Worm (Caenorhabditis elegans) whole organism, mixed stage, embryonic: ENCODE results near the gene lgmn-1.

ENCODE experiments used
- M03D4.4 ChIP-seq: sonication (generic microtip); optimal IDR thresholded peaks from 2 replicates; lab custom pipeline; 2017; ENCODE audit warnings: mild to moderate bottlenecking, missing genetic modification characterization, missing compliant biosample characterization
- bed-3 ChIP-seq: fragments of 200-800 bp; sonication (Bioruptor generic); optimal IDR thresholded peaks from 3 replicates; lab custom pipeline; 2018; ENCODE audit warnings: mild to moderate bottlenecking, missing genetic modification characterization, moderate library complexity, missing compliant biosample characterization
- blmp-1 ChIP-seq: fragments of 150-350 bp; optimal IDR thresholded peaks from 2 replicates; lab custom pipeline; 2014; ENCODE audit warnings: missing biosample characterization, missing genetic modification characterization
- ceh-39 ChIP-seq: fragments of 150-350 bp; optimal IDR thresholded peaks from 2 replicates; lab custom pipeline; 2014; ENCODE audit warnings: missing biosample characterization, missing genetic modification characterization
- ceh-43 ChIP-seq: fragments of 200-800 bp; sonication (Bioruptor generic); optimal IDR thresholded peaks from 2 replicates; lab custom pipeline; 2018; ENCODE audit warnings: mild to moderate bottlenecking, missing genetic modification characterization, moderate library complexity, missing compliant biosample characterization
- ceh-83 ChIP-seq: fragments of 200-800 bp; sonication (Bioruptor generic); optimal IDR thresholded peaks from 2 replicates; lab custom pipeline; 2018; ENCODE audit warnings: mild to moderate bottlenecking, missing genetic modification characterization, missing compliant biosample characterization
- ces-1 ChIP-seq: fragments of 150-350 bp; optimal IDR thresholded peaks from 2 replicates; lab custom pipeline; 2014; ENCODE audit warnings: missing biosample characterization, missing genetic modification reagents, missing genetic modification characterization
- cnd-1 ChIP-seq: fragments of 200-800 bp; sonication (Bioruptor generic); optimal IDR thresholded peaks from 2 replicates; lab custom pipeline; 2018; ENCODE audit warnings: mild to moderate bottlenecking, missing genetic modification characterization, missing compliant biosample characterization
- drap-1 ChIP-seq: fragments of 200-800 bp; sonication (Bioruptor generic); optimal IDR thresholded peaks from 3 replicates; lab custom pipeline; 2018; ENCODE audit warnings: mild to moderate bottlenecking, missing genetic modification characterization, missing compliant biosample characterization
- elt-1 ChIP-seq: sonication (generic microtip); optimal IDR thresholded peaks from 2 replicates; lab custom pipeline; 2017; ENCODE audit warnings: missing genetic modification characterization, mild to moderate bottlenecking, missing compliant biosample characterization, antibody characterized with exemption, moderate library complexity, borderline replicate concordance; ENCODE audit not compliant: insufficient read depth
- elt-3 ChIP-seq: fragments of 150-350 bp; optimal IDR thresholded peaks from 2 replicates; lab custom pipeline; 2014; ENCODE audit warnings: missing biosample characterization, missing genetic modification characterization
- flh-1 ChIP-seq: fragments of 200-800 bp; sonication (Bioruptor generic); optimal IDR thresholded peaks from 2 replicates; lab custom pipeline; 2018; ENCODE audit warnings: mild to moderate bottlenecking, missing genetic modification characterization, moderate library complexity, missing compliant biosample characterization
- ham-2 ChIP-seq: fragments of 200-800 bp; sonication (Bioruptor generic); optimal IDR thresholded peaks from 2 replicates; lab custom pipeline; 2018; ENCODE audit warnings: mild to moderate bottlenecking, missing genetic modification characterization, missing compliant biosample characterization
- hlh-1 ChIP-seq: fragments of 150-350 bp; optimal IDR thresholded peaks from 2 replicates; lab custom pipeline; 2014; ENCODE audit warnings: missing biosample characterization, missing genetic modification reagents, missing genetic modification characterization
- lin-13 ChIP-seq: fragments of 150-350 bp; optimal IDR thresholded peaks from 2 replicates; lab custom pipeline; 2014; ENCODE audit warnings: missing biosample characterization, missing genetic modification characterization
- lin-32 ChIP-seq: fragments of 200-800 bp; sonication (Bioruptor generic); optimal IDR thresholded peaks from 2 replicates; lab custom pipeline; 2018; ENCODE audit warnings: mild to moderate bottlenecking, missing genetic modification characterization, missing compliant biosample characterization
- lsy-2 ChIP-seq: fragments of 150-350 bp; optimal IDR thresholded peaks from 2 replicates; lab custom pipeline; 2014; ENCODE audit warnings: missing biosample characterization, missing genetic modification characterization
- mab-5 ChIP-seq: fragments of 150-350 bp; optimal IDR thresholded peaks from 2 replicates; lab custom pipeline; 2014; ENCODE audit warnings: missing biosample characterization, missing genetic modification characterization
- mep-1 ChIP-seq: fragments of 150-350 bp; optimal IDR thresholded peaks from 2 replicates; lab custom pipeline; 2017; ENCODE audit warnings: missing biosample characterization, missing genetic modification reagents, missing genetic modification characterization, inconsistent platforms
- mls-2 ChIP-seq: sonication (generic microtip); optimal IDR thresholded peaks from 2 replicates; lab custom pipeline; 2016; ENCODE audit warnings: mild to moderate bottlenecking, missing genetic modification characterization, moderate library complexity, missing compliant biosample characterization
- nhr-12 ChIP-seq: fragments of 150-350 bp; optimal IDR thresholded peaks from 2 replicates; lab custom pipeline; 2014; ENCODE audit warnings: missing biosample characterization, missing genetic modification characterization
- nhr-2 ChIP-seq: fragments of 150-350 bp; optimal IDR thresholded peaks from 2 replicates; lab custom pipeline; 2014; ENCODE audit warnings: missing biosample characterization, missing genetic modification characterization
- nhr-237 ChIP-seq: fragments of 150-350 bp; optimal IDR thresholded peaks from 2 replicates; lab custom pipeline; 2014; ENCODE audit warnings: missing biosample characterization, missing genetic modification characterization
- nhr-28 ChIP-seq: fragments of 150-350 bp; optimal IDR thresholded peaks from 2 replicates; lab custom pipeline; 2014; ENCODE audit warnings: missing biosample characterization, missing genetic modification characterization
- nhr-76 ChIP-seq: sonication (generic microtip); optimal IDR thresholded peaks from 2 replicates; lab custom pipeline; 2017; ENCODE audit warnings: missing biosample characterization, missing genetic modification characterization
- pha-4 ChIP-seq: fragments of 150-350 bp; optimal IDR thresholded peaks from 2 replicates; lab custom pipeline; 2018; ENCODE audit warnings: missing biosample characterization, missing genetic modification reagents, missing genetic modification characterization
- sem-2 ChIP-seq: fragments of 200-800 bp; sonication (Bioruptor generic); optimal IDR thresholded peaks from 2 replicates; lab custom pipeline; 2018; ENCODE audit warnings: mild to moderate bottlenecking, missing genetic modification characterization, missing compliant biosample characterization
- snpc-4 ChIP-seq: fragments of 150-350 bp; optimal IDR thresholded peaks from 2 replicates; lab custom pipeline; 2014; ENCODE audit warnings: missing biosample characterization, missing genetic modification characterization
- sptf-1 ChIP-seq: sonication (generic microtip); optimal IDR thresholded peaks from 2 replicates; lab custom pipeline; 2017; ENCODE audit warnings: mild to moderate bottlenecking, missing genetic modification characterization, moderate library complexity, missing compliant biosample characterization
- tbx-8 ChIP-seq: fragments of 200-800 bp; sonication (Bioruptor generic); optimal IDR thresholded peaks from 2 replicates; lab custom pipeline; 2018; ENCODE audit warnings: mild to moderate bottlenecking, missing genetic modification characterization, moderate library complexity, missing compliant biosample characterization
- unc-120 ChIP-seq: sonication (generic microtip); optimal IDR thresholded peaks from 2 replicates; lab custom pipeline; 2017; ENCODE audit warnings: missing genetic modification characterization, missing compliant biosample characterization; ENCODE audit not compliant: poor library complexity, severe bottlenecking
- unc-39 ChIP-seq: fragments of 150-350 bp; optimal IDR thresholded peaks from 2 replicates; lab custom pipeline; 2014; ENCODE audit warnings: missing biosample characterization, missing genetic modification characterization
- unc-62 ChIP-seq: fragments of 150-350 bp; optimal IDR thresholded peaks from 2 replicates; lab custom pipeline; 2014; ENCODE audit warnings: missing biosample characterization, missing genetic modification reagents, missing genetic modification characterization
- zip-8 ChIP-seq: fragments of 150-350 bp; optimal IDR thresholded peaks from 2 replicates; lab custom pipeline; 2014; ENCODE audit warnings: missing biosample characterization, missing genetic modification characterization
- ztf-11 ChIP-seq: fragments of 150-350 bp; optimal IDR thresholded peaks from 2 replicates; lab custom pipeline; 2014; ENCODE audit warnings: missing biosample characterization, missing genetic modification characterization

Gene lgmn-1

ce11 chrV:12512773-12513172, at the start of gene lgmn-1, which contains the start of gene T28H10.2:
Gene lgmn-1 (plus strand): TSS chrV:12513056.
Gene T28H10.2 (minus strand): TSS chrV:12512949.
- no peak for TF ChIP-seq ceh-43
- TF ChIP-seq M03D4.4 (tag; lab: Kevin White, UChicago) = no peak
- no peak for TF ChIP-seq unc-120 (tag; lab: Kevin White, UChicago)
- no peak for TF ChIP-seq nhr-2 (tag; lab: Kevin White, UChicago)
- TF ChIP-seq ceh-39 (tag; lab: Kevin White, UChicago) = no peak
- TF ChIP-seq zip-8 = no peak
- no peak for TF ChIP-seq drap-1 (GFP tag; lab: Kevin White, UChicago)
- TF ChIP-seq ham-2 (GFP tag; lab: Kevin White, UChicago) = no peak
- TF ChIP-seq unc-62 (GFP tag; lab: Kevin White, UChicago) = no peak
- no peak for TF ChIP-seq elt-3 (tag; lab: Kevin White, UChicago)
- TF ChIP-seq mep-1 = no peak
- no peak for TF ChIP-seq nhr-28 (tag; lab: Kevin White, UChicago)
- TF ChIP-seq nhr-12 (tag; lab: Kevin White, UChicago) = no peak
- TF ChIP-seq nhr-237 (tag; lab: Kevin White, UChicago) = no peak
- no peak for TF ChIP-seq lsy-2 (tag; lab: Kevin White, UChicago)
- TF ChIP-seq mls-2 (tag; lab: Kevin White, UChicago) = no peak
- no peak for TF ChIP-seq lin-32 (GFP tag; lab: Kevin White, UChicago)

- TF ChIP-seq nhr-12 (tag; lab: Kevin White, UChicago) (no peak), zip-8 (no peak), sem-2 (GFP tag; lab: Kevin White, UChicago) (no peak), mep-1 (peak; percentile 66), drap-1 (GFP tag; lab: Kevin White, UChicago) (peak; percentile 1), lin-13 (no peak), ceh-39 (tag; lab: Kevin White, UChicago) (no peak), ceh-83 (GFP tag; lab: Kevin White, UChicago) (no peak), ceh-43 (no peak), nhr-2 (tag; lab: Kevin White, UChicago) (no peak), hlh-1 (peak; percentile 49), sptf-1 (peak; percentile 26), flh-1 (GFP tag; lab: Kevin White, UChicago) (no peak), blmp-1 (no peak), mls-2 (tag; lab: Kevin White, UChicago) (peak; percentile 25), M03D4.4 (tag; lab: Kevin White, UChicago) (peak; percentile 38), elt-1 (tag; lab: Kevin White, UChicago) (no peak), mab-5 (tag; lab: Kevin White, UChicago) (no peak), nhr-237 (tag; lab: Kevin White, UChicago) (no peak), tbx-8 (no peak), unc-62 (GFP tag; lab: Kevin White, UChicago) (peak; percentile 93), nhr-28 (tag; lab: Kevin White, UChicago) (no peak), snpc-4 (tag; lab: Kevin White, UChicago) (no peak), cnd-1 (tag; lab: Kevin White, UChicago) (no peak), lin-32 (GFP tag; lab: Kevin White, UChicago) (no peak), elt-3 (tag; lab: Kevin White, UChicago) (no peak), ces-1 (GFP tag; lab: Kevin White, UChicago) (peak; percentile 83), unc-39 (tag; lab: Kevin White, UChicago) (peak; percentile 18), lsy-2 (tag; lab: Kevin White, UChicago) (peak; percentile 20), unc-120 (tag; lab: Kevin White, UChicago) (peak; percentile 87), ham-2 (GFP tag; lab: Kevin White, UChicago) (no peak), pha-4 (peak; percentile 62), nhr-76 (no peak), bed-3 (GFP tag; lab: Kevin White, UChicago) (no peak), ztf-11 (tag; lab: Kevin White, UChicago) (peak; percentile 61)
Observed at ce11 chrV:12465399-12465798, 47.5 kb upstream of the lgmn-1 start.

- no peak for TF ChIP-seq nhr-76
- TF ChIP-seq nhr-12 (tag; lab: Kevin White, UChicago) = no peak
- no peak for TF ChIP-seq mls-2 (tag; lab: Kevin White, UChicago)
- no peak for TF ChIP-seq bed-3 (GFP tag; lab: Kevin White, UChicago)
- no peak for TF ChIP-seq elt-1 (tag; lab: Kevin White, UChicago)
- no peak for TF ChIP-seq zip-8
- TF ChIP-seq blmp-1 = no peak
- no peak for TF ChIP-seq ceh-43
- TF ChIP-seq hlh-1 = no peak
- no peak for TF ChIP-seq lin-13
- no peak for TF ChIP-seq pha-4
- TF ChIP-seq flh-1 (GFP tag; lab: Kevin White, UChicago) = no peak
- no peak for TF ChIP-seq drap-1 (GFP tag; lab: Kevin White, UChicago)
- no peak for TF ChIP-seq unc-62 (GFP tag; lab: Kevin White, UChicago)
- no peak for TF ChIP-seq nhr-28 (tag; lab: Kevin White, UChicago)
- TF ChIP-seq nhr-237 (tag; lab: Kevin White, UChicago) = no peak
- no peak for TF ChIP-seq tbx-8
- TF ChIP-seq mep-1 = no peak
- TF ChIP-seq sptf-1 = no peak
Observed at ce11 chrV:12466653-12467052, 46.2 kb upstream of the lgmn-1 start.
